Worm (Caenorhabditis elegans): Measurements from ENCODE around the gene Y45G12C.1.
"Not testable (repeated sequence)": the region's sequence is repeated elsewhere in the genome, so short reads cannot be mapped to it uniquely, and the experiment has no call there.

Gene Y45G12C.1

DNA sequence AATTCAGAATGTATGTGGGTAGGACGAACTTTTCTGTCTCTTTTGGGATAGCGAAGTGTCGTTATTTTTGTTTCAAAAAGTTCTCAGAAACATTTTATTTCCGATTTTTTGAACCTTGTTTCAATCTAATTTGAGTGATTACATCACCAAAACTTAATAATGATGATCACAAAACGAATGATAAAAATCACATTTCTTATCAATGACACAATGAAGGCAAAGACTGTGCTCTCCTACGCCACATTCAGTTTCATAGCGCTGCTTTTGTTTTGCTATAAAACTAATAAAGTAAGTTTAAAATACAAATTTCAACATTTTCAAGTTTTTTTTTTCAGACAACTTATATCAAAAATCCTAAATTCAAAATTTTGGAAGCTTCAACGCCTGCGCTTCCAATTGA is at the start of gene Y45G12C.1:
Y45G12C.1 (plus strand) TSS at position 159 of the 400 bp plus-strand sequence.
- no peak for TF ChIP-seq ztf-23 (GFP tag; IDR thresholded peaks at IDR 0.05)
- TF ChIP-seq ztf-29 (GFP tag; IDR thresholded peaks at IDR 0.05), result no peak
- no peak for TF ChIP-seq klf-2 (GFP tag; conservative IDR thresholded peaks at IDR 0.05)
- no peak for TF ChIP-seq ref-1 (GFP tag; conservative IDR thresholded peaks at IDR 0.05)
- TF ChIP-seq tab-1 (GFP tag; IDR thresholded peaks at IDR 0.05), result no peak

DNA sequence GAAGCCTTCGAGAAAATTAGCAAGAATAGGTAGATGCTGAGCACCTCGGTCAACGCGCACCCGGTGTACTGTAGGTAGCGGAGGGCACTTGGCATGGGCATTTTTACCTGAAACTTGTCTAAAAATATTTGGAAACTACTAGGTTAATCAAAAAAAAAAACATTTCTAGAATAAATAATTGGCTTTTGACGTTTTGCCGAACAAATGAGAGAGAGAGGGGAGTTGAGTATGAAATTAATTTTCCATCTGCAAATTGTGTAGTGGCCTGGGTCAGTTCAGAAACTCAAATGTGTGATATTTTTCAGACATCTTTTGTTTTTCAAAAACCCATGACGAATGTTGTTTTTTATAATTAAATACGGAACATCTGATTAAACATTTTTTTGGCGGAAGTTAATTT is 29.2 kb upstream of the Y45G12C.1 start, which contains the start of gene Y45G12C.10:
Y45G12C.10 (minus strand) TSS at position 101 of the 400 bp plus-strand sequence.
- not testable (repeated sequence) for TF ChIP-seq cog-1 (tag; optimal IDR thresholded peaks at IDR 0.05); med-1 (GFP tag; optimal IDR thresholded peaks at IDR 0.05; ENCODE audit: insufficient read depth); tab-1 (GFP tag; IDR thresholded peaks at IDR 0.05)

DNA sequence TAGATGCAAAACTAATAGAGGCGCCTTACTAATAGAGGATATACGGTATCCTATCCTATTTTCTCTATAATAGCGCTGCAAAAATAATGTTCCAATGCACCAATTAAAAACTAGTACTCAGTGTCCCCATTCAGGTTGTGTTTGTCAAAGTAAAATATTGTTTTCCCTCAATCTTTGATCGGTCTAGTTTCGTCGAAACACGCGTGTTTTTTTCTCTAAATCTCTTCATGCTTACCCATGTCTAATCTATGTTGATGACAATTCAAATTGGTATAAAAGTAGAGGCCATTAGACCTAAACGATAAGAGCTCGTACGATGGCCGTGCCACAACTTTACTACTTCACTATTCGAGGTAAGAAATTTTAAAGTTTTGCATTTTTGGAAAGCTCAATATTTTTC is 4.1 kb upstream of the Y45G12C.1 start, which contains the start of gene gst-10:
gst-10 (plus strand) TSS at position 301 of the 400 bp plus-strand sequence.
- not testable (repeated sequence) for TF ChIP-seq flt-1 (GFP tag; IDR thresholded peaks at IDR 0.05); tab-1 (GFP tag; IDR thresholded peaks at IDR 0.05); ref-1 (GFP tag; conservative IDR thresholded peaks at IDR 0.05)

DNA sequence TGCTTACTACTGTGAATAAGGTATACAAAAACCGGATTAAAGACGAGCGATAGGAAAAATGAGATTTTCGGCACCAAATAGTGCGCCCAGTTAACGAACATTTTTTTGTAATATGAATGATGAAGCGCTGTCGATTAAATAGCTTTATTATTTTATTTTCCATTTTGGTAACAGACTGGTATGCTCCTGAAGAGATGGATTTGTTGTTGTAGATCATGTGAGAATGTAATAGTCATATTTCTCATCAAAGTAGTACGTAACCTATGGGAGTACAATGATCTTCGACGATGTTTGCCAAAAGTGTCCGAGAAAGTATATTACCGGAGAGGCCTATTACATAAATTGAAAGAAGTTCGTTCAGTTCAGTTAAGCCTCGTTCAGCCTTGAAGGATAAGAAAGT is 5.2 kb downstream of the Y45G12C.1 start, which contains the start of gene srj-19:
srj-19 (minus strand) TSS at position 101 of the 400 bp plus-strand sequence.
- TF ChIP-seq cog-1 (tag; optimal IDR thresholded peaks at IDR 0.05) (no peak), tab-1 (GFP tag; IDR thresholded peaks at IDR 0.05) (no peak), ztf-29 (GFP tag; IDR thresholded peaks at IDR 0.05) (no peak), ztf-23 (GFP tag; IDR thresholded peaks at IDR 0.05) (no peak), med-1 (GFP tag; optimal IDR thresholded peaks at IDR 0.05; ENCODE audit: insufficient read depth) (no peak), klf-2 (GFP tag; conservative IDR thresholded peaks at IDR 0.05) (no peak), flt-1 (GFP tag; IDR thresholded peaks at IDR 0.05) (no peak), T22C8.4 (GFP tag; IDR thresholded peaks at IDR 0.05) (no peak), ref-1 (GFP tag; conservative IDR thresholded peaks at IDR 0.05) (no peak)

DNA sequence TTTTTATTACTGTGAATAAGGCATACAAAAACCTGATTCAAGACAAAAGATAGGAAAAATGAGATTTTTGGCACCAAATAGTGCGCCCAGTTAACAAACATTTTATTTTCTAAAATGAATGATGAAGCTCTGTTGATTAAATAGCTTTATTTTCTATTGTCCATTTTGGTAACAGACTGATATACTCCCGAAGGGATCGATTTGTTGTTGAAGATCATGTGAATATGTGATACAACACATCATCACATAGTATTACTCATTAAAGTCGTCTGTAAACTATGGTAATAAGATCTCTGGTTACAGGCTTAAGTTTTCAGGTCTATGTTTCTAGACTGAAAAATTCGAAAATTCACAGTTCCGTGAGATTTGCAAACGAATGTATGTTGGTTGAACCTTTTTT is 7.6 kb downstream of the Y45G12C.1 start, which contains the start of gene srj-20:
srj-20 (minus strand) TSS at position 101 of the 400 bp plus-strand sequence.
- TF ChIP-seq T22C8.4 (GFP tag; IDR thresholded peaks at IDR 0.05), result no peak
- no peak for TF ChIP-seq ref-1 (GFP tag; conservative IDR thresholded peaks at IDR 0.05)
- TF ChIP-seq klf-2 (GFP tag; conservative IDR thresholded peaks at IDR 0.05), result no peak
- TF ChIP-seq flt-1 (GFP tag; IDR thresholded peaks at IDR 0.05), result no peak
- TF ChIP-seq cog-1 (tag; optimal IDR thresholded peaks at IDR 0.05), result no peak
- TF ChIP-seq med-1 (GFP tag; optimal IDR thresholded peaks at IDR 0.05; ENCODE audit: insufficient read depth), result no peak
- no peak for TF ChIP-seq ztf-29 (GFP tag; IDR thresholded peaks at IDR 0.05)

DNA sequence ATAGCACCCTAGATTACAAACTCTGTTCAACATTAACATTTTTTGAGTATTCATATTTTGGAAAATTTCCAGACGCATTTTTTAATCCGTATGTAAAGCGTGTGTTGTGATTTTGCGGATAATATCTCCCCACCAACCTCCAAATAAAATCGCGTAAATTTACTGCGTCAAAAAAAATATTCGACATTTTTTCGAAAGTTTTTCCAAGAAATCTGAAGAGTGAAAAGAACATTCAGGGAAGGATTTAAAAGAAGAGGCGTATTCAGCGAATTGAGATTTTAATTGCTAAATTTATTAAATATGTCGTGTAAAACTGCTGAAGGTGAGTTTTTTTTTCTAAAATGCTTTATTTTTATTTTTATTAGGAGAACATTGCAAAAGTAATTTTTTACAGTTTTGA is 8.4 kb downstream of the Y45G12C.1 start, which contains the start of gene nhr-290:
nhr-290 (plus strand) TSS at position 301 of the 400 bp plus-strand sequence.
- TF ChIP-seq med-1 (GFP tag; optimal IDR thresholded peaks at IDR 0.05; ENCODE audit: insufficient read depth), result no peak
- TF ChIP-seq ref-1 (GFP tag; conservative IDR thresholded peaks at IDR 0.05), result no peak
- TF ChIP-seq T22C8.4 (GFP tag; IDR thresholded peaks at IDR 0.05), result no peak
- no peak for TF ChIP-seq ztf-29 (GFP tag; IDR thresholded peaks at IDR 0.05)
- TF ChIP-seq klf-2 (GFP tag; conservative IDR thresholded peaks at IDR 0.05), result no peak

DNA sequence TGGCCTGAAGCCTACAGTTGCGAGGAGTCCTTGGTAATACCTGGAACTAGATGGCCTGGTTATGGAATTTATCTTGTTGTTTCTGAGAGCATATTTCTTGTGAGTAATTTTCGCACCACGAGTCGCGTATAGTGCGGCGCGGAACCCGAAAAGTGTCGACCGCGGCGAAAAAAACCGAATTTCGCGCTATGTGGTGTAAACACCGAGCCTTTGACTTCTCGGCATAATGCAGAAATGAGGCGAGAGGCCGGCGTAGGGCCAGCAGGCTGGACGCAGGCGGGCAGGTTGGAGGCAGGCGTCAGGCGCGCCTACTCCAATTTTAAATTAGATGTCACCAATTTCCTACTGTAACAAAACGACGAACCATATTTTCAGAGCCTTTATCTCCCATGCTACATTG is 10.2 kb downstream of the Y45G12C.1 start:
- TF ChIP-seq ztf-29 (GFP tag; IDR thresholded peaks at IDR 0.05) (no peak), med-1 (GFP tag; optimal IDR thresholded peaks at IDR 0.05; ENCODE audit: insufficient read depth) (no peak), tab-1 (GFP tag; IDR thresholded peaks at IDR 0.05) (no peak), T22C8.4 (GFP tag; IDR thresholded peaks at IDR 0.05) (no peak), klf-2 (GFP tag; conservative IDR thresholded peaks at IDR 0.05) (no peak), cog-1 (tag; optimal IDR thresholded peaks at IDR 0.05) (no peak), ztf-23 (GFP tag; IDR thresholded peaks at IDR 0.05) (no peak), ref-1 (GFP tag; conservative IDR thresholded peaks at IDR 0.05) (no peak), flt-1 (GFP tag; IDR thresholded peaks at IDR 0.05) (no peak)

DNA sequence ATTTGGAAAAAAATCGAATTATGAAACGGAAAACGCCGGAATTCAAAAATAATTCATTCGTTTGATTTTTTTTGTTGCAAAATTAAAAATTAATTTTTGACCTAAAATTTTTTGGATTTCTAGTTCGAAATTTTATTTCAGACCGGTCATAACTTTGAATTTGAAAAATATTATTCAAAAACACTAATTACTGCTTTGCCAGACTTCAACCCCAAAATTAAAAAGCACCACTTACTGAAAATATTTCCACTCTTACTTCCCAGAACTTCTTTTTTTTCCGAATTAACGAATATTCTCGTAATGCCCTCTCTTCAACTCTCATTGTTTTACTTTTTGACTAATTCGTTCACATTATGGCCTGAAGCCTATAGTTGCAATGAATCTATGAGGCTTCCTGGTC is 12.1 kb downstream of the Y45G12C.1 start, which contains the start of gene srt-4:
srt-4 (plus strand) TSS at position 301 of the 400 bp plus-strand sequence.
- no peak for TF ChIP-seq ztf-29 (GFP tag; IDR thresholded peaks at IDR 0.05)
- no peak for TF ChIP-seq T22C8.4 (GFP tag; IDR thresholded peaks at IDR 0.05)
- no peak for TF ChIP-seq cog-1 (tag; optimal IDR thresholded peaks at IDR 0.05)
- TF ChIP-seq ref-1 (GFP tag; conservative IDR thresholded peaks at IDR 0.05), result no peak
- TF ChIP-seq tab-1 (GFP tag; IDR thresholded peaks at IDR 0.05), result no peak
- no peak for TF ChIP-seq ztf-23 (GFP tag; IDR thresholded peaks at IDR 0.05)
- TF ChIP-seq klf-2 (GFP tag; conservative IDR thresholded peaks at IDR 0.05), result no peak
- TF ChIP-seq flt-1 (GFP tag; IDR thresholded peaks at IDR 0.05), result no peak
- no peak for TF ChIP-seq med-1 (GFP tag; optimal IDR thresholded peaks at IDR 0.05; ENCODE audit: insufficient read depth)

DNA sequence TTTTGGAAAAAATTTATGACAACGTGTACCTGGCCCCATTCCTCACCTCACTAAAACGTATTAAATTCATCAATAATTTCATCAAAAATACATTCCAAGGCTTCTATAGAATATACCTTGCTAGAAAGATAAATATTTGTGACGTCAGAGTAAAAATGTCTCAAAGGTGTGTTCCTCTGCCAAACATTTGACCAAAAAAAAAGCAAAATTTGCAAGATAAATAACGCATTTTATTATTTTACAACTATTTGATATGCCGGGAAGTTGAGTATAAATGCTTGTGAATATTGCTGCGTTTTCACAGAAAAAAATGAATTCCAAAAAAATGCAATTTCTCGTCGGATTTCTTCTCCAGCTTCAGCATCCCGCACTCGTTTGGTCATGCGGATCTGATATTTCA is 15.1 kb downstream of the Y45G12C.1 start, which contains the start of gene C29G2.3:
C29G2.3 (plus strand) TSS at position 301 of the 400 bp plus-strand sequence.
- no peak for TF ChIP-seq ref-1 (GFP tag; conservative IDR thresholded peaks at IDR 0.05)
- TF ChIP-seq ztf-29 (GFP tag; IDR thresholded peaks at IDR 0.05), result no peak
- TF ChIP-seq ztf-23 (GFP tag; IDR thresholded peaks at IDR 0.05), result no peak
- no peak for TF ChIP-seq med-1 (GFP tag; optimal IDR thresholded peaks at IDR 0.05; ENCODE audit: insufficient read depth)
- TF ChIP-seq cog-1 (tag; optimal IDR thresholded peaks at IDR 0.05), result no peak
- no peak for TF ChIP-seq klf-2 (GFP tag; conservative IDR thresholded peaks at IDR 0.05)
- TF ChIP-seq T22C8.4 (GFP tag; IDR thresholded peaks at IDR 0.05), result no peak
- no peak for TF ChIP-seq flt-1 (GFP tag; IDR thresholded peaks at IDR 0.05)
- TF ChIP-seq tab-1 (GFP tag; IDR thresholded peaks at IDR 0.05), result no peak

DNA sequence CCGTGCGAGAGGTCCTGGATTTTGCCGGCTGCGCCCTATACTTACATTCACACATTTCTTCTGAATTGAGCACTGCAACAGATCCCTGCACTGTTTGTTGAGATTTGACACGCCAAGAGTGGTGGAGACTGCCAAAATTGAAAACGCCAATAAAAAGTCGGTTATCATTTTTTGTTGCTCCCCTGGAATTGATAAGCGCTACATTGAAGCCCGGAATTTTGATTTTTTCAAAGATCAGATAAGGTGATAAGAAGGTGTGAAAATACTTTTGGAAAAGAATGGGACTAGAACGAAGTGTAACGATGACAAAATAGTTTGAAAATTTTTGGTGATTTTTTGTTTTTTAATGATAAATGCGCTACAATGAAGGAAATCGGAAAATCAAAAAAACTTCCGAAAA is 20.2 kb downstream of the Y45G12C.1 start, which contains the start of gene C29G2.6:
C29G2.6 (minus strand) TSS at position 182 of the 400 bp plus-strand sequence.
- TF ChIP-seq klf-2 (GFP tag; conservative IDR thresholded peaks at IDR 0.05) (no peak), tab-1 (GFP tag; IDR thresholded peaks at IDR 0.05) (no peak), flt-1 (GFP tag; IDR thresholded peaks at IDR 0.05) (no peak), ztf-23 (GFP tag; IDR thresholded peaks at IDR 0.05) (no peak), ztf-29 (GFP tag; IDR thresholded peaks at IDR 0.05) (no peak), cog-1 (tag; optimal IDR thresholded peaks at IDR 0.05) (no peak), med-1 (GFP tag; optimal IDR thresholded peaks at IDR 0.05; ENCODE audit: insufficient read depth) (no peak), T22C8.4 (GFP tag; IDR thresholded peaks at IDR 0.05) (no peak)
